Worm (Caenorhabditis elegans) whole organism, mixed stage, embryonic: ENCODE data around the gene T14B1.1.

ENCODE experiments used
- lin-13 ChIP-seq: fragments of 150-350 bp; optimal IDR thresholded peaks from 2 replicates; lab custom pipeline; 2014; ENCODE audit warnings: missing biosample characterization, missing genetic modification characterization
- lsy-2 ChIP-seq: fragments of 150-350 bp; optimal IDR thresholded peaks from 2 replicates; lab custom pipeline; 2014; ENCODE audit warnings: missing biosample characterization, missing genetic modification characterization
- mab-5 ChIP-seq: fragments of 150-350 bp; optimal IDR thresholded peaks from 2 replicates; lab custom pipeline; 2014; ENCODE audit warnings: missing biosample characterization, missing genetic modification characterization
- nhr-12 ChIP-seq: fragments of 150-350 bp; optimal IDR thresholded peaks from 2 replicates; lab custom pipeline; 2014; ENCODE audit warnings: missing biosample characterization, missing genetic modification characterization
- nhr-76 ChIP-seq: sonication (generic microtip); optimal IDR thresholded peaks from 2 replicates; lab custom pipeline; 2017; ENCODE audit warnings: missing biosample characterization, missing genetic modification characterization
- ztf-11 ChIP-seq: fragments of 150-350 bp; optimal IDR thresholded peaks from 2 replicates; lab custom pipeline; 2014; ENCODE audit warnings: missing biosample characterization, missing genetic modification characterization

The T14B1.1 gene

ce11 chrX:9616919-9617318, 51.6 kb downstream of the T14B1.1 start, which contains the start of gene C11E4.7:
Gene C11E4.7, plus strand, starts transcription at chrX:9617219.
- TF ChIP-seq lsy-2 (no peak), nhr-12 (tag; lab: Kevin White, UChicago) (no peak), lin-13 (tag; lab: Kevin White, UChicago) (no peak), mab-5 (tag; lab: Kevin White, UChicago) (no peak), ztf-11 (tag; lab: Kevin White, UChicago) (no peak), nhr-76 (tag; lab: Kevin White, UChicago) (no peak)
